Worm (Caenorhabditis elegans) whole organism, mixed stage, embryonic: ENCODE results near the gene cdc-25.3.

ENCODE experiments used
- bed-3 ChIP-seq: fragments of 200-800 bp; sonication (Bioruptor generic); optimal IDR thresholded peaks from 3 replicates; lab custom pipeline; 2018; ENCODE audit warnings: mild to moderate bottlenecking, missing genetic modification characterization, moderate library complexity, missing compliant biosample characterization
- blmp-1 ChIP-seq: fragments of 150-350 bp; optimal IDR thresholded peaks from 2 replicates; lab custom pipeline; 2014; ENCODE audit warnings: missing biosample characterization, missing genetic modification characterization
- ceh-39 ChIP-seq: fragments of 150-350 bp; optimal IDR thresholded peaks from 2 replicates; lab custom pipeline; 2014; ENCODE audit warnings: missing biosample characterization, missing genetic modification characterization
- ceh-83 ChIP-seq: fragments of 200-800 bp; sonication (Bioruptor generic); optimal IDR thresholded peaks from 2 replicates; lab custom pipeline; 2018; ENCODE audit warnings: mild to moderate bottlenecking, missing genetic modification characterization, missing compliant biosample characterization
- flh-1 ChIP-seq: fragments of 200-800 bp; sonication (Bioruptor generic); optimal IDR thresholded peaks from 2 replicates; lab custom pipeline; 2018; ENCODE audit warnings: mild to moderate bottlenecking, missing genetic modification characterization, moderate library complexity, missing compliant biosample characterization
- hlh-1 ChIP-seq: fragments of 150-350 bp; optimal IDR thresholded peaks from 2 replicates; lab custom pipeline; 2014; ENCODE audit warnings: missing biosample characterization, missing genetic modification reagents, missing genetic modification characterization
- lin-32 ChIP-seq: fragments of 200-800 bp; sonication (Bioruptor generic); optimal IDR thresholded peaks from 2 replicates; lab custom pipeline; 2018; ENCODE audit warnings: mild to moderate bottlenecking, missing genetic modification characterization, missing compliant biosample characterization
- mab-5 ChIP-seq: fragments of 150-350 bp; optimal IDR thresholded peaks from 2 replicates; lab custom pipeline; 2014; ENCODE audit warnings: missing biosample characterization, missing genetic modification characterization
- mep-1 ChIP-seq: fragments of 150-350 bp; optimal IDR thresholded peaks from 2 replicates; lab custom pipeline; 2017; ENCODE audit warnings: missing biosample characterization, missing genetic modification reagents, missing genetic modification characterization, inconsistent platforms
- mls-2 ChIP-seq: sonication (generic microtip); optimal IDR thresholded peaks from 2 replicates; lab custom pipeline; 2016; ENCODE audit warnings: mild to moderate bottlenecking, missing genetic modification characterization, moderate library complexity, missing compliant biosample characterization
- nhr-12 ChIP-seq: fragments of 150-350 bp; optimal IDR thresholded peaks from 2 replicates; lab custom pipeline; 2014; ENCODE audit warnings: missing biosample characterization, missing genetic modification characterization
- snpc-4 ChIP-seq: fragments of 150-350 bp; optimal IDR thresholded peaks from 2 replicates; lab custom pipeline; 2014; ENCODE audit warnings: missing biosample characterization, missing genetic modification characterization
- unc-120 ChIP-seq: sonication (generic microtip); optimal IDR thresholded peaks from 2 replicates; lab custom pipeline; 2017; ENCODE audit warnings: missing genetic modification characterization, missing compliant biosample characterization; ENCODE audit not compliant: poor library complexity, severe bottlenecking
- unc-39 ChIP-seq: fragments of 150-350 bp; optimal IDR thresholded peaks from 2 replicates; lab custom pipeline; 2014; ENCODE audit warnings: missing biosample characterization, missing genetic modification characterization
- unc-62 ChIP-seq: fragments of 150-350 bp; optimal IDR thresholded peaks from 2 replicates; lab custom pipeline; 2014; ENCODE audit warnings: missing biosample characterization, missing genetic modification reagents, missing genetic modification characterization
- ztf-11 ChIP-seq: fragments of 150-350 bp; optimal IDR thresholded peaks from 2 replicates; lab custom pipeline; 2014; ENCODE audit warnings: missing biosample characterization, missing genetic modification characterization

Gene cdc-25.3

DNA sequence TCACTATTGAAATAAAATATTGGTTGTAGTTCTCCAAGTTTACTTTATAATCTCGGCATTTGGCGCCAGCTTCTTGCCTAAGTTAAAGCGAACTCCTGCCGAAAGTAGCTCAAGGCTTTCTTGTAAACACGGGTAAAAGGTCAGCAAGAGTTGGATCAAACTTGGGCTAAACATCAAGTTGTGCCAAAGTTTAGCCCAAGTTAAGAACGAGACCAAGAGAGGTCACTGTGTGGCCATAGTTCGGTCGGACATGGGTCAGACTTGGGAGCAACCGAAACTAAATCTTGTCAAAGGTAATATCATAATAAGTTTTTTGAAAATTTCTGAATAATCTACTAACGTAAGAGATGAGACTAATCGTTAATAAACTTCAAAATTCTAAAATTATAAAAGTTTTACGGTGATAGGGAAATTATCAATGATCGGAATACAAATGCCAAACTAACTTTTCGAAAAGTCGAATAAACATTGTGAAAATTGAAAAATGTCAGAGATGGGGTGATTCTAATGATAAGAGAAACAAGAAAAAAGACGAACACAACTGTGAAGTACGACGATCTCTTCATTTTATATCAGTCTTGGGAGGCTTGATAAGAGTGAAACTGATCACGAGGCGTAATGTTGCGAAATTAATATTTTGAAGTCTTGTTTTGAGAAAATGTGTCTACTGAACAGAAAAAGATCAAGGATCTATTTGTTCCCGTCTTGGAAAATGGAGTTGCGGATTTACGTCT, 49.6 kb downstream of the cdc-25.3 start:
- TF ChIP-seq mls-2 (tag; lab: Kevin White, UChicago): no peak
- no peak for TF ChIP-seq unc-62
- TF ChIP-seq flh-1 (GFP tag; lab: Kevin White, UChicago): no peak
- no peak for TF ChIP-seq ztf-11 (tag; lab: Kevin White, UChicago)
- no peak for TF ChIP-seq lin-32 (GFP tag; lab: Kevin White, UChicago)
- no peak for TF ChIP-seq ceh-83 (GFP tag; lab: Kevin White, UChicago)
- TF ChIP-seq ceh-39: no peak
- TF ChIP-seq nhr-12 (tag; lab: Kevin White, UChicago): no peak
- TF ChIP-seq unc-120 (tag; lab: Kevin White, UChicago): no peak
- TF ChIP-seq bed-3: no peak
- TF ChIP-seq, all 35 proteins: peak for 0

DNA sequence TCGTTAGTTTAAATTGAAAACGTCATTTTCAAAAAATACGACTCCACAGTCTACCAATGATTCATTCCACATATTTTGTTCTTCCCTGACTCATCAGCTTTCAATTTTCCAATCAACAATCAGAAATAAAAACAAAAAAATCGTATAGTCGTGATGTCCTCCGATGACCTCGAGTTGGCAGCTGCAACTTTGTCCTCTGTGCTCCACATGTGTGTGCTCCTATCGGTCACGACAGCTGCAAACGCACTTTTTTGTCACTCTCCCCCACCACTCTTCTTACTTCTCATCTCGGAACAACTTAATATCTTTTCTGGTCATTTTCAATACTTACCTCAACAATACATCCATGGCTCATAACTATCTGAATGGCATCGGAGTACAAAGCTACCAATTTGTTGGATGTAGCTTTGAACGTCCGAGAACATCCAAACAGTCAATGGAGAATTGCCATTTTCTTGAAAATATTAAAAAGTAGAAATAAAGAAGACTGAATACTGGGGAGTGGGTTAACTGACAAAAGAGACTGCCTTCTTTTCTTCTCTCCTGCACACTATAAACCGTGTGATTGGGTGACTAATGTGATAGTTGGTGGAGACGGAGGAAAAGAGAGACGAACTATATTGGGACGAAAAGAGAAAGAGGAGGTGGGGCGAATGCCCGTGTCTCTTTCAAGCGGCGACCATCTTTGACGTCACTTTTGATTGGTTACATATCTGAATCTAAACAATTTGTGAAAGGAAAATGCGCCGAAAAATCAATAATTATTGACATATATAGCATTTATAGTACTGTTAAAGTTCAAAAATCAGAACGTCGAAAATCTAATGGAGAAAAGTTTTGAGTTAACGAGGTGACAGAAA, 50.5 kb downstream of the cdc-25.3 start:
- TF ChIP-seq hlh-1 (tag; lab: Kevin White, UChicago) (peak; percentile 79), snpc-4 (no peak), ceh-83 (GFP tag; lab: Kevin White, UChicago) (no peak), mep-1 (tag; lab: Kevin White, UChicago) (no peak), unc-39 (tag; lab: Kevin White, UChicago) (no peak), blmp-1 (no peak), mab-5 (no peak)
